Worm (Caenorhabditis elegans): ENCODE measurements around the gene srbc-32.

- TF ChIP-seq lin-13 (tag; optimal IDR thresholded peaks at IDR 0.05) (no peak), nhr-237 (tag; optimal IDR thresholded peaks at IDR 0.05) (no peak), tbx-8 (GFP tag; optimal IDR thresholded peaks at IDR 0.05) (no peak), nhr-2 (tag; optimal IDR thresholded peaks at IDR 0.05) (no peak), ztf-11 (tag; optimal IDR thresholded peaks at IDR 0.05) (no peak), sptf-1 (tag; optimal IDR thresholded peaks at IDR 0.05) (no peak), pha-4 (tag; optimal IDR thresholded peaks at IDR 0.05) (no peak), hlh-1 (tag; optimal IDR thresholded peaks at IDR 0.05) (no peak), mls-2 (tag; optimal IDR thresholded peaks at IDR 0.05) (no peak)
Observed at ce11 chrV:3477496-3477895, 9.3 kb downstream of the srbc-32 start, which contains the start of gene srbc-31.

Data from whole organism, mixed stage, embryonic.